Worm (Caenorhabditis elegans) whole organism, L2 larva: ENCODE data around the gene srz-6.
A peak's percentile ranks its signal among the peaks of the same experiment; 100 is the strongest.
"Not testable (repeated sequence)": the region's sequence is repeated elsewhere in the genome, so short reads cannot be mapped to it uniquely, and the experiment has no call there.

ENCODE experiments used
- F13H6.1 ChIP-seq: sonication (generic microtip); optimal IDR thresholded peaks from 2 replicates; lab custom pipeline; 2016; ENCODE audit warnings: missing genetic modification characterization, missing compliant biosample characterization
- R02D3.7 ChIP-seq: fragments of 150-350 bp; optimal IDR thresholded peaks from 2 replicates; lab custom pipeline; 2014; ENCODE audit warnings: missing biosample characterization, missing genetic modification characterization
- Y55F3AM.14 ChIP-seq: fragments of 200-800 bp; sonication (Bioruptor generic); optimal IDR thresholded peaks from 2 replicates; lab custom pipeline; 2018; ENCODE audit warnings: mild to moderate bottlenecking, missing genetic modification characterization, missing compliant biosample characterization
- ZK546.5 ChIP-seq: sonication (generic microtip); optimal IDR thresholded peaks from 2 replicates; lab custom pipeline; 2017; ENCODE audit warnings: missing biosample characterization, missing genetic modification characterization
- aly-2 ChIP-seq: fragments of 150-350 bp; optimal IDR thresholded peaks from 2 replicates; lab custom pipeline; 2014; ENCODE audit warnings: missing biosample characterization, missing genetic modification characterization
- ama-1 ChIP-seq: fragments of 150-350 bp; optimal IDR thresholded peaks from 2 replicates; lab custom pipeline; 2018; ENCODE audit warnings: inconsistent platforms
- blmp-1 ChIP-seq: sonication (generic microtip); optimal IDR thresholded peaks from 2 replicates; lab custom pipeline; 2017; ENCODE audit warnings: missing genetic modification characterization, mild to moderate bottlenecking, missing compliant biosample characterization, antibody characterized with exemption, moderate library complexity; ENCODE audit not compliant: insufficient read depth
- ceh-16 ChIP-seq: fragments of 150-350 bp; optimal IDR thresholded peaks from 2 replicates; lab custom pipeline; 2014; ENCODE audit warnings: missing biosample characterization, missing genetic modification characterization
- ceh-82 ChIP-seq: fragments of 150-350 bp; optimal IDR thresholded peaks from 2 replicates; lab custom pipeline; 2014; ENCODE audit warnings: missing biosample characterization, missing genetic modification characterization
- crh-2 ChIP-seq: sonication (generic microtip); optimal IDR thresholded peaks from 2 replicates; lab custom pipeline; 2017; ENCODE audit warnings: missing biosample characterization, missing genetic modification characterization
- dmd-4 ChIP-seq: sonication (generic microtip); optimal IDR thresholded peaks from 2 replicates; lab custom pipeline; 2017; ENCODE audit warnings: missing biosample characterization, missing genetic modification characterization
- egl-27 ChIP-seq: sonication (generic microtip); optimal IDR thresholded peaks from 3 replicates; lab custom pipeline; 2017; ENCODE audit warnings: missing biosample characterization, missing genetic modification reagents, missing genetic modification characterization
- elt-1 ChIP-seq: fragments of 150-350 bp; optimal IDR thresholded peaks from 2 replicates; lab custom pipeline; 2014; ENCODE audit warnings: missing biosample characterization, missing genetic modification characterization
- elt-3 ChIP-seq: sonication (generic microtip); optimal IDR thresholded peaks from 2 replicates; lab custom pipeline; 2017; ENCODE audit warnings: missing biosample characterization, missing genetic modification characterization
- fos-1 ChIP-seq: fragments of 150-350 bp; optimal IDR thresholded peaks from 2 replicates; lab custom pipeline; 2014; ENCODE audit warnings: missing biosample characterization, missing genetic modification characterization
- lin-11 ChIP-seq: fragments of 150-350 bp; sonication (generic microtip); optimal IDR thresholded peaks from 2 replicates; lab custom pipeline; 2014; ENCODE audit warnings: missing biosample characterization, missing genetic modification characterization, inconsistent platforms, mixed read lengths
- lin-13 ChIP-seq: fragments of 150-350 bp; optimal IDR thresholded peaks from 2 replicates; lab custom pipeline; 2014; ENCODE audit warnings: missing biosample characterization, missing genetic modification reagents, missing genetic modification characterization
- mab-5 ChIP-seq: fragments of 150-350 bp; optimal IDR thresholded peaks from 2 replicates; lab custom pipeline; 2014; ENCODE audit warnings: missing biosample characterization, missing genetic modification characterization
- mbf-1 ChIP-seq: sonication (generic microtip); optimal IDR thresholded peaks from 2 replicates; lab custom pipeline; 2017; ENCODE audit warnings: missing biosample characterization, missing genetic modification characterization
- mdl-1 ChIP-seq, 2 experiments: fragments of 150-350 bp in 1 of 2; sonication (generic microtip) in 1 of 2; optimal IDR thresholded peaks; 2 replicates each; lab custom pipeline; 2017; ENCODE audit warnings: missing biosample characterization in 2 of 2, missing genetic modification characterization in 2 of 2
- nhr-10 ChIP-seq: sonication (generic microtip); optimal IDR thresholded peaks from 2 replicates; lab custom pipeline; 2017; ENCODE audit warnings: missing biosample characterization, missing genetic modification characterization
- nhr-11 ChIP-seq: fragments of 150-350 bp; optimal IDR thresholded peaks from 2 replicates; lab custom pipeline; 2014; ENCODE audit warnings: missing biosample characterization, missing genetic modification characterization
- nhr-12 ChIP-seq: fragments of 150-350 bp; optimal IDR thresholded peaks from 2 replicates; lab custom pipeline; 2014; ENCODE audit warnings: missing biosample characterization, missing genetic modification characterization
- nhr-129 ChIP-seq: fragments of 150-350 bp; optimal IDR thresholded peaks from 2 replicates; lab custom pipeline; 2014; ENCODE audit warnings: missing biosample characterization, missing genetic modification characterization
- nhr-21 ChIP-seq: fragments of 150-350 bp; optimal IDR thresholded peaks from 2 replicates; lab custom pipeline; 2014; ENCODE audit warnings: missing biosample characterization, missing genetic modification characterization
- nhr-237 ChIP-seq: fragments of 150-350 bp; optimal IDR thresholded peaks from 2 replicates; lab custom pipeline; 2014; ENCODE audit warnings: missing biosample characterization, missing genetic modification characterization
- nhr-25 ChIP-seq: fragments of 150-350 bp; sonication (generic microtip); optimal IDR thresholded peaks from 3 replicates; lab custom pipeline; 2014; ENCODE audit warnings: missing biosample characterization, missing genetic modification characterization
- nhr-6 ChIP-seq: fragments of 150-350 bp; optimal IDR thresholded peaks from 2 replicates; lab custom pipeline; 2014; ENCODE audit warnings: missing biosample characterization, missing genetic modification characterization
- nhr-77 ChIP-seq: fragments of 150-350 bp; optimal IDR thresholded peaks from 2 replicates; lab custom pipeline; 2014; ENCODE audit warnings: missing biosample characterization, missing genetic modification characterization
- skn-1 ChIP-seq: sonication (generic microtip); optimal IDR thresholded peaks from 2 replicates; lab custom pipeline; 2017; ENCODE audit warnings: missing biosample characterization, missing genetic modification characterization
- sma-3 ChIP-seq: sonication (generic microtip); optimal IDR thresholded peaks from 2 replicates; lab custom pipeline; 2016; ENCODE audit warnings: missing genetic modification reagents, missing genetic modification characterization, missing compliant biosample characterization
- sma-9 ChIP-seq, 2 experiments: fragments of 150-350 bp in 1 of 2; sonication (generic microtip) in 1 of 2; optimal IDR thresholded peaks; 2 replicates each; lab custom pipeline; 2014 to 2016; ENCODE audit warnings: missing genetic modification characterization in 2 of 2, mild to moderate bottlenecking in 1 of 2, missing biosample characterization in 1 of 2, missing compliant biosample characterization in 1 of 2, missing genetic modification reagents in 1 of 2, moderate library complexity in 1 of 2
- snpc-4 ChIP-seq: fragments of 150-350 bp; optimal IDR thresholded peaks from 2 replicates; lab custom pipeline; 2014; ENCODE audit warnings: missing biosample characterization, missing genetic modification characterization
- unc-39 ChIP-seq: fragments of 150-350 bp; optimal IDR thresholded peaks from 2 replicates; lab custom pipeline; 2014; ENCODE audit warnings: missing biosample characterization, missing genetic modification characterization
- unc-62 ChIP-seq: fragments of 150-350 bp; optimal IDR thresholded peaks from 2 replicates; lab custom pipeline; 2014; ENCODE audit warnings: missing biosample characterization, missing genetic modification reagents, missing genetic modification characterization
- ztf-11 ChIP-seq: sonication (generic microtip); optimal IDR thresholded peaks from 2 replicates; lab custom pipeline; 2017; ENCODE audit warnings: missing biosample characterization, missing genetic modification characterization

srz-6 gene

ce11 chrII:12530958-12531357 is 38.9 kb downstream of the srz-6 start, which contains the start of gene srx-120:
Gene srx-120 (plus strand): TSS chrII:12531258.
- no peak for TF ChIP-seq lin-11
- TF ChIP-seq aly-2: no peak
- no peak for TF ChIP-seq mdl-1 (tag; optimal IDR thresholded peaks at IDR 0.05; lab: Kevin White, UChicago)
- no peak for TF ChIP-seq mab-5 (tag; lab: Kevin White, UChicago)
- no peak for TF ChIP-seq unc-39 (tag; lab: Kevin White, UChicago)
- no peak for TF ChIP-seq lin-13
- TF ChIP-seq dmd-4: no peak
- no peak for TF ChIP-seq nhr-11
- TF ChIP-seq ztf-11 (tag; lab: Kevin White, UChicago): no peak
- TF ChIP-seq ceh-16 (tag; lab: Kevin White, UChicago): no peak
- no peak for TF ChIP-seq crh-2 (tag; lab: Kevin White, UChicago)
- no peak for TF ChIP-seq fos-1 (tag; lab: Kevin White, UChicago)
- TF ChIP-seq sma-3: no peak
- TF ChIP-seq nhr-77 (tag; lab: Kevin White, UChicago): no peak

- no peak for TF ChIP-seq lin-13
- no peak for TF ChIP-seq skn-1 (tag; lab: Kevin White, UChicago)
- no peak for TF ChIP-seq egl-27 (tag; lab: Kevin White, UChicago)
- no peak for TF ChIP-seq nhr-77 (tag; lab: Kevin White, UChicago)
- no peak for TF ChIP-seq sma-9 (GFP tag; optimal IDR thresholded peaks at IDR 0.05; lab: Kevin White, UChicago)
- TF ChIP-seq sma-9 (tag; optimal IDR thresholded peaks at IDR 0.05; lab: Kevin White, UChicago): no peak
- no peak for TF ChIP-seq ama-1 (lab: Kevin White, UChicago)
- no peak for TF ChIP-seq Y55F3AM.14
- no peak for TF ChIP-seq F13H6.1 (tag; lab: Kevin White, UChicago)
- TF ChIP-seq elt-3 (tag; lab: Kevin White, UChicago): no peak
- TF ChIP-seq ZK546.5 (tag; lab: Kevin White, UChicago): no peak
- no peak for TF ChIP-seq nhr-12
- no peak for TF ChIP-seq nhr-21 (tag; lab: Kevin White, UChicago)
- no peak for TF ChIP-seq nhr-237 (tag; lab: Kevin White, UChicago)
- no peak for TF ChIP-seq mdl-1 (tag; optimal IDR thresholded peaks at IDR 0.05; lab: Kevin White, UChicago)
- no peak for TF ChIP-seq mbf-1
- no peak for TF ChIP-seq nhr-6 (tag; lab: Kevin White, UChicago)
- TF ChIP-seq snpc-4 (tag; lab: Kevin White, UChicago): no peak
- TF ChIP-seq nhr-129 (tag; lab: Kevin White, UChicago): no peak
- no peak for TF ChIP-seq ceh-82
- TF ChIP-seq unc-62 (GFP tag; lab: Kevin White, UChicago): no peak
- TF ChIP-seq, all 48 proteins: peak for 0
Observed at ce11 chrII:12535297-12535803, 43.3 kb downstream of the srz-6 start, which contains the start of gene nimk-1. Gene nimk-1 (plus strand): TSS chrII:12535753.

- TF ChIP-seq dmd-4; sma-3; nhr-10 (tag; lab: Kevin White, UChicago): not testable (repeated sequence)
Observed at ce11 chrII:12536203-12536602, 44.2 kb downstream of the srz-6 start, which contains the start of gene F49C5.3. Gene F49C5.3 (plus strand): TSS chrII:12536503.

- TF ChIP-seq mdl-1 (tag; optimal IDR thresholded peaks at IDR 0.05; lab: Kevin White, UChicago) (no peak), R02D3.7 (no peak), blmp-1 (tag; lab: Kevin White, UChicago) (no peak), elt-1 (tag; lab: Kevin White, UChicago) (no peak), Y55F3AM.14 (no peak), nhr-25 (tag; lab: Kevin White, UChicago) (no peak)
Observed at ce11 chrII:12539395-12539794, 47.4 kb downstream of the srz-6 start.

ce11 chrII:12541670-12542080 is 49.6 kb downstream of the srz-6 start:
- peak; percentile 39 for TF ChIP-seq fos-1 (tag; lab: Kevin White, UChicago)
- peak; percentile 7 for TF ChIP-seq nhr-21 (tag; lab: Kevin White, UChicago)
- peak; percentile 5 for TF ChIP-seq sma-3
